Worm (Caenorhabditis elegans): ENCODE results near the gene pqn-62.
A peak's percentile ranks its signal among the peaks of the same experiment; 100 is the strongest.

The pqn-62 gene

DNA sequence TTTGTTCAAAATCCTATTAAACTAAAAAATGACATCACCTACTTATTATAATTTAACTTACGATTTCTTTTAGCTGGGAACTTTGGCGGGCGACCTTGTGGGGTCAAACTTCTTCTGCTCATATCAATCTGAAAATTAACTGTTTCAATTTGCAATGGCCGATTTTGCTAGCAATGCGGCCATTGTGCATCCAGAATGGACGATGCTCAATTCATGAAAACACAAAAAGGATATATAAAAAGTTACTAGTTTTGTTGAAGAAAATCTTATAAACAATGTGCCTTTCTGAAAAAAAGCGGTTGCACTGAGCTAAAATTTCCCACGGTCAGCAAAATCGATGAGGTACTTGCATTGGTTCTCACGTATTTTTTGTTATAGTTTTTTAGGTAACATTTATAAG, 41.6 kb upstream of the pqn-62 start, which contains the start of gene C31H2.3:
C31H2.3 (minus strand) TSS at position 101 of the 400 bp plus-strand sequence.
- TF ChIP-seq snpc-1.2 (GFP tag; IDR thresholded peaks at IDR 0.05) (no peak), sdz-12 (GFP tag; optimal IDR thresholded peaks at IDR 0.05) (no peak), unc-39 (tag; optimal IDR thresholded peaks at IDR 0.05) (no peak), pqm-1 (tag; optimal IDR thresholded peaks at IDR 0.05) (no peak), skn-1 (tag; optimal IDR thresholded peaks at IDR 0.05) (no peak), madf-5 (GFP tag; IDR thresholded peaks at IDR 0.05) (no peak), mes-2 (tag; optimal IDR thresholded peaks at IDR 0.05; ENCODE audit: poor library complexity, severe bottlenecking) (no peak), egl-43 (GFP tag; IDR thresholded peaks at IDR 0.05) (no peak), mep-1 (tag; optimal IDR thresholded peaks at IDR 0.05) (no peak), T20F7.1 (GFP tag; optimal IDR thresholded peaks at IDR 0.05) (no peak), aha-1 (tag) (no peak), Y5F2A.4 (GFP tag; optimal IDR thresholded peaks at IDR 0.05) (no peak), nhr-77 (tag; optimal IDR thresholded peaks at IDR 0.05) (no peak), duxl-1 (tag; optimal IDR thresholded peaks at IDR 0.05; ENCODE audit: poor library complexity) (no peak), daf-8 (GFP tag; IDR thresholded peaks at IDR 0.05) (no peak), nhr-6 (tag; optimal IDR thresholded peaks at IDR 0.05) (no peak), F10B5.3 (tag; optimal IDR thresholded peaks at IDR 0.05) (no peak), tra-1 (GFP tag; IDR thresholded peaks at IDR 0.05) (no peak), ceh-32 (tag; optimal IDR thresholded peaks at IDR 0.05; ENCODE audit: poor library complexity) (no peak), Y48G9A.11 (GFP tag; IDR thresholded peaks at IDR 0.05) (no peak)

DNA sequence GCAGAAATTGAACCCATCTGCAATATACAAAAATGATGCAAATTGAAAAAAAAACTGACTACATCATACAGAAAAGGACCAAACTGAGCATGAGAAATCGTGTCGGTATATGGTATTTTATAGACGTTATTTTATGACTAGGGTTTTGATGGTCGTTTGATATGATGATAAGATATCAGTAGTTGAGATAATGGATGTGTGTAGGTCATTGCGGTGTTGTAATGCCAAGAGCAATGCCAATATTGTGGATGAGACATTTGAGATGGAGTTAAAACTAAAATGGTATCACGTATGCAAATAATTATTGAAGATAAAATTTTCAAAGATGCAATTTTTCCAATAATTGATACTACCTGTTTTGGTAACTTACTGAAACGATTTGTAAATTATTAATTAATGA, 36.3 kb upstream of the pqn-62 start, which contains the start of gene C31H2.4:
C31H2.4 (minus strand) TSS at position 19 of the 400 bp plus-strand sequence.
- TF ChIP-seq nhr-28 (tag; optimal IDR thresholded peaks at IDR 0.05) = peak; percentile 35
- peak; percentile 60; the same call in 1 of the 2 replicates for TF ChIP-seq php-3 (GFP tag; IDR thresholded peaks at IDR 0.05)
- TF ChIP-seq dve-1 (tag; optimal IDR thresholded peaks at IDR 0.05; ENCODE audit: insufficient read depth) = peak; percentile 8
- no peak for TF ChIP-seq lim-7 (GFP tag; IDR thresholded peaks at IDR 0.05)

DNA sequence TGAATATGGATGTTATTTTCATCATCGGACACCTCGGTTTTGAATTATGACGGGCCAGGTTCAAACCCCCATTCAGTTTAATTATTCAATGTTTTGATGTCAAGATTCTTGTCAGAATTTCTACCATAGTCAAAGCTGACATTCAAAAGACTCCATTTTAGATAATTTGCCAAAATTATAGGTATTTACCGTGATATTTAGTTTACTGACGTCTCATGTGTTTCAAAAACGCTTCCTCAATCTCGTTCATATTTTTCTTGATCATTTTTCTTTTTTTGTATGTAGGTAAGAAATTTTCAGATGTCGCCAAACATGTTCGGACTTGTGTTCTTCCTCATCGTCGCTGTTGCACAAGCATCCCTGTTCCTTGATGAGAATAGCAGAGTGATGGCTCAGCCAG, 33.2 kb upstream of the pqn-62 start, which contains the start of gene EGAP5.1:
EGAP5.1 (plus strand) TSS at position 301 of the 400 bp plus-strand sequence.
- TF ChIP-seq rbr-2 (tag; optimal IDR thresholded peaks at IDR 0.05) (no peak), vab-7 (GFP tag; IDR thresholded peaks at IDR 0.05) (no peak), ztf-11 (tag; optimal IDR thresholded peaks at IDR 0.05) (no peak), aha-1 (tag) (no peak), mxl-3 (GFP tag; optimal IDR thresholded peaks at IDR 0.05) (no peak), php-3 (GFP tag; IDR thresholded peaks at IDR 0.05) (no peak), ces-1 (GFP tag; optimal IDR thresholded peaks at IDR 0.05) (no peak)

DNA sequence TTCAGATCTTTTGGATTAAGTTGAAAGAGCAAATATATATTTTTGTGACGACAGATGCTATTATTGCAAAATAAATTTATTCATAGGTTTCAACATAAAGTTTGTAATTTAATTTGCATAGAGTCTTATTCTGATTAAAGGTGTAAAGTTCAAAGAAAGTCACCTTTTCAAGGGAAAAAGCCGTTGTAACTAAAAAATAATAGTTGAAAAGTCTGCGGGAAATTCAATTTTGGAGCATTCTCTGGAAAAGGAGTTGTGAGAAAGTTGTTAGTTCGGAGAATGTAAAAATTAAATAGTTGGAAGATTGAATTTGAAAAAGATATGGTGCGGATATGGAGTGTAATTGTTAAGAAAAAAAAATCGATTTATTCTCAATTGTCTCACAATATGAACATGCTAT, 31.9 kb upstream of the pqn-62 start:
- TF ChIP-seq ZK546.5 (tag; optimal IDR thresholded peaks at IDR 0.05) (no peak), madf-5 (GFP tag; IDR thresholded peaks at IDR 0.05) (no peak), lin-39 (tag; optimal IDR thresholded peaks at IDR 0.05) (no peak), hlh-30 (tag; optimal IDR thresholded peaks at IDR 0.05; ENCODE audit: insufficient read depth) (no peak), attf-4 (tag; optimal IDR thresholded peaks at IDR 0.05) (no peak), nhr-28 (tag; optimal IDR thresholded peaks at IDR 0.05) (no peak), ceh-20 (GFP tag; IDR thresholded peaks at IDR 0.05) (no peak), Y75B8A.6 (GFP tag; IDR thresholded peaks at IDR 0.05) (no peak), ztf-7 (tag; optimal IDR thresholded peaks at IDR 0.05) (no peak), pha-4 (GFP tag; IDR thresholded peaks at IDR 0.05) (no peak), pha-4 (tag; optimal IDR thresholded peaks at IDR 0.05) (no peak), dve-1 (tag; optimal IDR thresholded peaks at IDR 0.05; ENCODE audit: insufficient read depth) (no peak), egl-27 (tag; optimal IDR thresholded peaks at IDR 0.05) (no peak), dmd-8 (GFP tag; IDR thresholded peaks at IDR 0.05) (no peak), arid-1 (GFP tag; conservative IDR thresholded peaks at IDR 0.05) (no peak), egl-43 (GFP tag; IDR thresholded peaks at IDR 0.05) (no peak), snpc-4 (tag; optimal IDR thresholded peaks at IDR 0.05) (no peak), Y5F2A.4 (GFP tag; optimal IDR thresholded peaks at IDR 0.05) (no peak), daf-16 (GFP tag; optimal IDR thresholded peaks at IDR 0.05) (no peak), daf-16 (tag; optimal IDR thresholded peaks at IDR 0.05) (no peak)
